Worm (Caenorhabditis elegans) whole organism, L4 larva: ENCODE data around the gene F44F4.9.

Experiments
- D1046.2 ChIP-seq: fragments of 200-800 bp; sonication (Bioruptor generic); IDR thresholded peaks from 2 replicates; pipeline ENCODE4 v1.3.6; 2022; ENCODE audit warnings: missing genetic modification characterization, missing compliant biosample characterization
- F26F4.8 ChIP-seq: fragments of 200-800 bp; sonication (Bioruptor generic); conservative IDR thresholded peaks from 2 replicates; pipeline ENCODE4 v1.3.6; 2022; ENCODE audit warnings: missing genetic modification characterization, missing compliant biosample characterization
- F49E8.2 ChIP-seq: sonication (generic microtip); optimal IDR thresholded peaks from 2 replicates; lab custom pipeline; 2016; ENCODE audit warnings: missing compliant biosample characterization, mild to moderate bottlenecking, missing genetic modification characterization, borderline replicate concordance
- T26A8.4 ChIP-seq: fragments of 200-800 bp; sonication (Bioruptor generic); IDR thresholded peaks from 2 replicates; pipeline ENCODE4 v1.3.6; 2022; ENCODE audit warnings: missing genetic modification characterization, missing compliant biosample characterization
- Y48G9A.11 ChIP-seq: fragments of 200-800 bp; sonication (Bioruptor generic); IDR thresholded peaks from 2 replicates; pipeline ENCODE4 v1.3.6; 2022; ENCODE audit warnings: missing genetic modification reagents, missing genetic modification characterization, missing compliant biosample characterization
- ZK337.2 ChIP-seq: fragments of 200-800 bp; sonication (Bioruptor generic); IDR thresholded peaks from 2 replicates; pipeline ENCODE4 v1.3.6; 2022; ENCODE audit warnings: missing genetic modification reagents, missing genetic modification characterization, missing compliant biosample characterization
- arid-1 ChIP-seq: fragments of 200-800 bp; sonication (Bioruptor generic); conservative IDR thresholded peaks from 2 replicates; pipeline ENCODE4 v1.3.6; 2022; ENCODE audit warnings: missing genetic modification reagents, missing genetic modification characterization, missing compliant biosample characterization
- ceh-20 ChIP-seq: fragments of 200-800 bp; sonication (Bioruptor generic); IDR thresholded peaks from 2 replicates; pipeline ENCODE4 v1.3.6; 2022; ENCODE audit warnings: missing genetic modification reagents, missing genetic modification characterization, missing compliant biosample characterization
- ceh-44 ChIP-seq: fragments of 200-800 bp; sonication (Bioruptor generic); IDR thresholded peaks from 2 replicates; pipeline ENCODE4 v1.3.6; 2022; ENCODE audit warnings: missing genetic modification reagents, missing genetic modification characterization, missing compliant biosample characterization
- cey-2 ChIP-seq: sonication (generic microtip); optimal IDR thresholded peaks from 3 replicates; lab custom pipeline; 2017; ENCODE audit warnings: missing genetic modification characterization, mild to moderate bottlenecking, missing compliant biosample characterization, antibody characterized with exemption, borderline replicate concordance; ENCODE audit not compliant: insufficient read depth
- ctbp-1 ChIP-seq: fragments of 200-800 bp; sonication (Bioruptor generic); IDR thresholded peaks from 2 replicates; pipeline ENCODE4 v1.3.6; 2022; ENCODE audit warnings: missing genetic modification reagents, missing genetic modification characterization, missing compliant biosample characterization
- daf-8 ChIP-seq: fragments of 200-800 bp; sonication (Bioruptor generic); IDR thresholded peaks from 2 replicates; pipeline ENCODE4 v1.3.6; 2022; ENCODE audit warnings: missing genetic modification characterization, missing compliant biosample characterization
- egl-43 ChIP-seq: fragments of 200-800 bp; sonication (Bioruptor generic); IDR thresholded peaks from 2 replicates; pipeline ENCODE4 v1.3.6; 2022; ENCODE audit warnings: missing genetic modification reagents, missing genetic modification characterization, missing compliant biosample characterization
- fkh-10 ChIP-seq: fragments of 150-350 bp; optimal IDR thresholded peaks from 2 replicates; lab custom pipeline; 2014; ENCODE audit warnings: missing biosample characterization, missing genetic modification reagents, missing genetic modification characterization
- fos-1 ChIP-seq: fragments of 150-350 bp; optimal IDR thresholded peaks from 2 replicates; lab custom pipeline; 2014; ENCODE audit warnings: missing biosample characterization, missing genetic modification characterization
- hlh-11 ChIP-seq: fragments of 200-800 bp; sonication (Bioruptor generic); optimal IDR thresholded peaks from 2 replicates; lab custom pipeline; 2018; ENCODE audit warnings: mild to moderate bottlenecking, missing genetic modification characterization, missing compliant biosample characterization
- lim-7 ChIP-seq: fragments of 200-800 bp; sonication (Bioruptor generic); IDR thresholded peaks from 2 replicates; pipeline ENCODE4 v1.3.6; 2022; ENCODE audit warnings: missing genetic modification characterization, missing compliant biosample characterization
- lin-13 ChIP-seq: fragments of 150-350 bp; optimal IDR thresholded peaks from 2 replicates; lab custom pipeline; 2014; ENCODE audit warnings: missing biosample characterization, missing genetic modification reagents, missing genetic modification characterization
- lin-38 ChIP-seq: fragments of 200-800 bp; sonication (Bioruptor generic); IDR thresholded peaks from 2 replicates; pipeline ENCODE4 v1.3.6; 2022; ENCODE audit warnings: missing genetic modification reagents, missing genetic modification characterization, missing compliant biosample characterization
- nhr-237 ChIP-seq: sonication (generic microtip); optimal IDR thresholded peaks from 2 replicates; lab custom pipeline; 2017; ENCODE audit warnings: missing biosample characterization, missing genetic modification characterization
- nhr-25 ChIP-seq: sonication (generic microtip); optimal IDR thresholded peaks from 2 replicates; lab custom pipeline; 2017; ENCODE audit warnings: missing genetic modification characterization, mild to moderate bottlenecking, missing compliant biosample characterization, antibody characterized with exemption, moderate library complexity, borderline replicate concordance; ENCODE audit not compliant: insufficient read depth
- nhr-28 ChIP-seq: fragments of 150-350 bp; optimal IDR thresholded peaks from 2 replicates; lab custom pipeline; 2014; ENCODE audit warnings: missing biosample characterization, missing genetic modification characterization
- nhr-48 ChIP-seq: sonication (generic microtip); optimal IDR thresholded peaks from 2 replicates; lab custom pipeline; 2016; ENCODE audit warnings: mild to moderate bottlenecking, missing genetic modification characterization, missing compliant biosample characterization
- pha-4 ChIP-seq, 2 experiments: fragments of 150-350 bp in 1 of 2; fragments of 200-800 bp in 1 of 2; sonication (Bioruptor generic) in 1 of 2; IDR thresholded peaks in 1 of 2; optimal IDR thresholded peaks in 1 of 2; 2 replicates each; pipeline versions ENCODE4 v1.3.6 to Lab custom; 2014 to 2022; ENCODE audit warnings: missing genetic modification characterization in 2 of 2, missing genetic modification reagents in 2 of 2, missing biosample characterization in 1 of 2, missing compliant biosample characterization in 1 of 2
- saeg-2 ChIP-seq: fragments of 200-800 bp; sonication (Bioruptor generic); IDR thresholded peaks from 2 replicates; pipeline ENCODE4 v1.3.6; 2022; ENCODE audit warnings: missing genetic modification reagents, missing genetic modification characterization, missing compliant biosample characterization
- sdz-12 ChIP-seq: fragments of 200-800 bp; sonication (Bioruptor generic); optimal IDR thresholded peaks from 2 replicates; lab custom pipeline; 2018; ENCODE audit warnings: mild to moderate bottlenecking, missing genetic modification characterization, missing compliant biosample characterization
- set-16 ChIP-seq: fragments of 200-800 bp; sonication (Bioruptor generic); IDR thresholded peaks from 2 replicates; pipeline ENCODE4 v1.3.6; 2022; ENCODE audit warnings: missing genetic modification reagents, missing genetic modification characterization, missing compliant biosample characterization
- snpc-1.2 ChIP-seq: fragments of 200-800 bp; sonication (Bioruptor generic); IDR thresholded peaks from 2 replicates; pipeline ENCODE4 v1.3.6; 2022; ENCODE audit warnings: missing genetic modification reagents, missing genetic modification characterization, missing compliant biosample characterization
- spr-3 ChIP-seq: fragments of 200-800 bp; sonication (Bioruptor generic); optimal IDR thresholded peaks from 2 replicates; lab custom pipeline; 2018; ENCODE audit warnings: mild to moderate bottlenecking, missing genetic modification characterization, missing compliant biosample characterization
- tag-97 ChIP-seq: fragments of 200-800 bp; sonication (Bioruptor generic); IDR thresholded peaks from 2 replicates; pipeline ENCODE4 v1.3.6; 2022; ENCODE audit warnings: missing genetic modification characterization, missing compliant biosample characterization
- unc-130 ChIP-seq: sonication (generic microtip); optimal IDR thresholded peaks from 2 replicates; lab custom pipeline; 2016; ENCODE audit warnings: missing genetic modification reagents, missing genetic modification characterization, missing compliant biosample characterization
- unc-39 ChIP-seq: sonication (generic microtip); optimal IDR thresholded peaks from 2 replicates; lab custom pipeline; 2017; ENCODE audit warnings: missing biosample characterization, missing genetic modification characterization
- unc-62 ChIP-seq, 3 experiments: fragments of 150-350 bp in 1 of 3; sonication (generic microtip); optimal IDR thresholded peaks in 2 of 3; peaks in 1 of 3; 1 replicate in 1 of 3; 2 replicates in 2 of 3; lab custom pipeline; 2014 to 2017; ENCODE audit warnings: missing biosample characterization in 3 of 3, missing genetic modification characterization in 3 of 3, missing genetic modification reagents in 3 of 3, missing genotype in 1 of 3
- zfp-2 ChIP-seq: sonication (generic microtip); optimal IDR thresholded peaks from 2 replicates; lab custom pipeline; 2016; ENCODE audit warnings: mild to moderate bottlenecking, missing genetic modification characterization, missing compliant biosample characterization
- zip-11 ChIP-seq: fragments of 200-800 bp; sonication (Bioruptor generic); IDR thresholded peaks from 2 replicates; pipeline ENCODE4 v1.3.6; 2022; ENCODE audit warnings: missing genetic modification characterization, missing compliant biosample characterization
- ztf-11 ChIP-seq: fragments of 150-350 bp; optimal IDR thresholded peaks from 2 replicates; lab custom pipeline; 2014; ENCODE audit warnings: missing biosample characterization, missing genetic modification characterization
- ztf-7 ChIP-seq: fragments of 150-350 bp; optimal IDR thresholded peaks from 2 replicates; lab custom pipeline; 2014; ENCODE audit warnings: missing biosample characterization, missing genetic modification characterization

Gene F44F4.9

DNA sequence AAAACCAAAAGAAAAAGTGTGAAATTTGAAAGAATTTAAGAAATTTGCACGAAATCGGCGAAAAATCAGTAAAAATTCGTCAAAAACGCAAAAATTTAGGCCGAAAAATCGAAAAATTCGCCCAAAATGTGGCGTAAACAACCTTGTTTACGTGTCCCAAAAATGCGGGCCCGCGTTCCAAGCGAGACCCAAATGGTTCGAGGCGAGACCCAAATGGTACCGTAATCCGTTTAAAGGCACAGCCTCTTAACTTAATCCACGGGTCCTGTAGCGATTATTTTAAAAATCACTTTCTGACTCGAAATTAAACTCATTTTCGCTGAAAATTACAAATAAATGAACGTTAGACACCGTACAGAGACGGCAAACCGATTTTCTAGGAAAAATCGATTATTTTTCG, 19.7 kb upstream of the F44F4.9 start:
- TF ChIP-seq unc-62 (GFP tag; optimal IDR thresholded peaks at IDR 0.05 in 1 of 2; lab: Kevin White, UChicago): no peak
- no peak for TF ChIP-seq unc-62 (tag; optimal IDR thresholded peaks at IDR 0.05; lab: Kevin White, UChicago)
- no peak for TF ChIP-seq nhr-237 (tag; lab: Kevin White, UChicago)
- TF ChIP-seq F49E8.2 (tag; lab: Kevin White, UChicago): peak; percentile 81
- no peak for TF ChIP-seq zip-11 (GFP tag; lab: Robert Waterston, UW)
- 0 out of 2 replicates have a peak, but pooled peaks have one; percentile 60 for TF ChIP-seq snpc-1.2 (GFP tag; lab: Robert Waterston, UW)
- 0 out of 2 replicates have a peak, but pooled peaks have one; percentile 36 for TF ChIP-seq arid-1 (GFP tag; lab: Robert Waterston, UW)
- TF ChIP-seq ceh-20 (GFP tag; lab: Robert Waterston, UW): no peak
- TF ChIP-seq lin-38 (GFP tag; lab: Robert Waterston, UW): peak; percentile 76
- TF ChIP-seq nhr-28 (tag; lab: Kevin White, UChicago): no peak
- TF ChIP-seq spr-3 (GFP tag; lab: Kevin White, UChicago): no peak
- TF ChIP-seq Y48G9A.11 (GFP tag; lab: Robert Waterston, UW): peak; percentile 69
- no peak for TF ChIP-seq D1046.2 (GFP tag; lab: Robert Waterston, UW)
- no peak for TF ChIP-seq saeg-2 (GFP tag; lab: Robert Waterston, UW)
- peak; percentile 68 for TF ChIP-seq unc-130 (GFP tag; lab: Kevin White, UChicago)
- 0 out of 2 replicates have a peak, but pooled peaks have one; percentile 16 for TF ChIP-seq ceh-44 (GFP tag; lab: Robert Waterston, UW)
- TF ChIP-seq T26A8.4 (GFP tag; lab: Robert Waterston, UW): no peak

DNA sequence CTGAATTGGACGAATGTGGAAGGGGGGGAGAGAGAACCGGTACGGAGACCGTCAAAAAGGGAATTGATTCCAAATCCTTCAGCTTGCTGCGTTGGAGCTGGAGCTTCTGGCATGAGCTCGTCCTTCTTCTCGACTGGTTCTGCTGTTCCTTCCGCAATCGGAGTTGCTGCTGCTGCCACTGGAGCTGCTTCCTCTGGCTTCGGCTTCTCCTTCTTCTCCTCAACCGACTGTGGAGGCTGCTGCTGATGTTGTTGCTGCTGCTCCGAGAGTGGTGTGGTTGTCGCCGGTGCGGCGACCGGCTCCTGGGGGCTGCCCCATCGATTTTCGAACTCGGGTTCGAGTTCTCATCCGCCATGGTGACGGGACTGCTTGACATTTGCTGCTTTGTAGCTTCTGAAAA, 19.2 kb upstream of the F44F4.9 start, which contains the start of gene R03D7.2:
TSS of gene R03D7.2 (minus strand) at position 399 of the 400 bp plus-strand sequence.
- TF ChIP-seq lim-7: 0 out of 2 replicates have a peak, but pooled peaks have one; percentile 12
- 0 out of 2 replicates have a peak, but pooled peaks have one; percentile 33 for TF ChIP-seq egl-43 (GFP tag; lab: Robert Waterston, UW)
- peak; percentile 95 for TF ChIP-seq set-16 (GFP tag; lab: Robert Waterston, UW)
- no peak for TF ChIP-seq fos-1 (tag; lab: Kevin White, UChicago)

DNA sequence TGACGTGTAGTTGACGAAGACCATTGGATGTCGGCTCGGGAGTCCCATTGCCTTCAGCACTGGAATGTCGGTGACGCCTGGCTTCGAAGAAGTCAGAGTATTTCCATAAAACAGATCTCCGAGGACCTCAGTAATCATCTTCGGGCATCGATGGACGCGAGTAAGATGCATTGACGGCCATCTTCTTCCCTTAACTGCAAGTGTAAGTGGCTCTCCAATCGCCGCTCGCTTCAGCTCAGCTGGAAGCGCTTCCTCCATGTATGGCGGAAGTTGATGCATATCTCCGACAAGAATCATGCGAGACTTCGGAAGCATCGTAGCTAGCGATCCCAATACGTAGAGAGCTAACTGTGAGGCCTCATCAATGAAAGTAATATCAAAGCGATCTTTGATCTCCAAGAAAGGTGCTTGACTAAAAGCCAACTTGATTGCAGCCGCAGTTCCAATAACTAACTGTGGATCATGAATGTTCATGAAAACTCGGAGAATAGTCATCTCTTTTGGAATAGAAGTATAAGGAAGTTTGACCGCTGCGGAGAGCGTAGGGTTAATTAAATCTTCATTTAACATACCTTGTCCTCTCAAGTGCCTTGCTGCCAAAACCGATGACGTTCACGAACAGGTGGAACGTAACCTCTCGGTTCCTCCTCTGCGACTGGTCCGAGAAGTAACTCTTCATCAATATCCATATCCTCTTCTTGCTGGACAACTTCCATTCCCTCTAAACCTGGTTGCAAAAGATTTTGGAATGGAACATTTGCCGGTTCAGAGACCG, 18.5 kb upstream of the F44F4.9 start:
- peak; percentile 25 for TF ChIP-seq F49E8.2 (tag; lab: Kevin White, UChicago)
- TF ChIP-seq ceh-20 (GFP tag; lab: Robert Waterston, UW): no peak
- peak; percentile 13 for TF ChIP-seq lin-13
- peak; percentile 19; the same call in 1 of the 2 replicates for TF ChIP-seq set-16 (GFP tag; lab: Robert Waterston, UW)
- no peak for TF ChIP-seq fkh-10 (GFP tag; lab: Kevin White, UChicago)
- TF ChIP-seq nhr-48 (tag; lab: Kevin White, UChicago): no peak
- TF ChIP-seq lin-38 (GFP tag; lab: Robert Waterston, UW): peak; percentile 60
- TF ChIP-seq unc-62 (GFP tag; optimal IDR thresholded peaks at IDR 0.05 in 1 of 2; lab: Kevin White, UChicago): peak in 1 of 2 experiments; percentile 20
- no peak for TF ChIP-seq unc-62 (tag; optimal IDR thresholded peaks at IDR 0.05; lab: Kevin White, UChicago)
- TF ChIP-seq arid-1 (GFP tag; lab: Robert Waterston, UW): 0 out of 2 replicates have a peak, but pooled peaks have one; percentile 8
- TF ChIP-seq daf-8 (GFP tag; lab: Robert Waterston, UW): no peak

DNA sequence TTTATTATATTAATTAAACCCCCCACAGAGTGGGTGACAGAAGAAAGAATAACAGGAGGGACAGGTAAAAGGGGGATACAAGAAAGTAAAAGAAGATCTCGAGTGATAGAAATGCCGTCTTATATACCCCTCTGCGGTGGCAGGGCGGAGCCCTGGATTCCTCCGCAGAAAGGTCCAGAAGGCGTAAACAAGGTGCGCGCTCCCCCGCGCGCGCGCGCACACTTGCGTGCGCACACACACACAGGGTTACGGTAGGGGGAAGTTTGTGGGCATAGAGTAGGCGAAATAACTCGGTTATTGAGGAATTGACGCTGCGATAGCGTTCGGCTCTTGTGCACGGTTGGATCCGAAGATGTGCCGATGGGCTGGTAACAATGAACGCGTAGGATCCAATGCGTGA, 17.1 kb upstream of the F44F4.9 start:
- TF ChIP-seq egl-43 (GFP tag; lab: Robert Waterston, UW): peak; percentile 62; the same call in 1 of the 2 replicates
- TF ChIP-seq Y48G9A.11 (GFP tag; lab: Robert Waterston, UW): 0 out of 2 replicates have a peak, but pooled peaks have one; percentile 6
- peak; percentile 96 for TF ChIP-seq set-16 (GFP tag; lab: Robert Waterston, UW)
- TF ChIP-seq, all 104 proteins: peak for 3; not testable (repeated sequence) for 101

DNA sequence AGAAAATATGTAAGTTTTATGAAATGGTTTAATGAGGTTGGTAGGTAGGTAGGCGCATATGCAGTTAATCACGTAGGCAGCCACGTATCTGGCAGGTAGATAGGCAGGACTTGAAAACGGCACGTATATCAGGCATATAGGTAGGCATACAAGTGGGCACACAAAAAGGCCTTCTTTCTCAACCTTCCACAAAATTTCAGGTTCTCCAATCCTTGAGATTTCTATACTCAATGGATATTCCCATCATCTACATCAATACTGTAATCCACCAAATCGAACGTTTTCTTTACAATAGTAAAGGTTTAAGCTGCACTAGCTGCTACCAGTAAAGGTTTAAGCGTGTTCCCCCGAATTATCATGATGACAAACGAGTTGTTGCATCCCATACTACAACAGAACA, 16.7 kb upstream of the F44F4.9 start:
- TF ChIP-seq pha-4 (GFP tag; IDR thresholded peaks at IDR 0.05; lab: Robert Waterston, UW) (no peak), pha-4 (tag; optimal IDR thresholded peaks at IDR 0.05; lab: Kevin White, UChicago) (no peak), ztf-7 (tag; lab: Kevin White, UChicago) (no peak), tag-97 (GFP tag; lab: Robert Waterston, UW) (no peak), daf-8 (GFP tag; lab: Robert Waterston, UW) (no peak), nhr-48 (tag; lab: Kevin White, UChicago) (no peak), F26F4.8 (no peak), ctbp-1 (GFP tag; lab: Robert Waterston, UW) (no peak), zfp-2 (no peak), sdz-12 (GFP tag; lab: Kevin White, UChicago) (no peak), ZK337.2 (GFP tag; lab: Robert Waterston, UW) (no peak), nhr-25 (tag; lab: Kevin White, UChicago) (no peak), cey-2 (tag; lab: Kevin White, UChicago) (no peak), ztf-11 (tag; lab: Kevin White, UChicago) (no peak), unc-39 (tag; lab: Kevin White, UChicago) (no peak), hlh-11 (tag; lab: Kevin White, UChicago) (no peak)
